Fruit fly (Drosophila melanogaster): ENCODE measurements around the gene t-Grip91.

The t-Grip91 gene

DNA sequence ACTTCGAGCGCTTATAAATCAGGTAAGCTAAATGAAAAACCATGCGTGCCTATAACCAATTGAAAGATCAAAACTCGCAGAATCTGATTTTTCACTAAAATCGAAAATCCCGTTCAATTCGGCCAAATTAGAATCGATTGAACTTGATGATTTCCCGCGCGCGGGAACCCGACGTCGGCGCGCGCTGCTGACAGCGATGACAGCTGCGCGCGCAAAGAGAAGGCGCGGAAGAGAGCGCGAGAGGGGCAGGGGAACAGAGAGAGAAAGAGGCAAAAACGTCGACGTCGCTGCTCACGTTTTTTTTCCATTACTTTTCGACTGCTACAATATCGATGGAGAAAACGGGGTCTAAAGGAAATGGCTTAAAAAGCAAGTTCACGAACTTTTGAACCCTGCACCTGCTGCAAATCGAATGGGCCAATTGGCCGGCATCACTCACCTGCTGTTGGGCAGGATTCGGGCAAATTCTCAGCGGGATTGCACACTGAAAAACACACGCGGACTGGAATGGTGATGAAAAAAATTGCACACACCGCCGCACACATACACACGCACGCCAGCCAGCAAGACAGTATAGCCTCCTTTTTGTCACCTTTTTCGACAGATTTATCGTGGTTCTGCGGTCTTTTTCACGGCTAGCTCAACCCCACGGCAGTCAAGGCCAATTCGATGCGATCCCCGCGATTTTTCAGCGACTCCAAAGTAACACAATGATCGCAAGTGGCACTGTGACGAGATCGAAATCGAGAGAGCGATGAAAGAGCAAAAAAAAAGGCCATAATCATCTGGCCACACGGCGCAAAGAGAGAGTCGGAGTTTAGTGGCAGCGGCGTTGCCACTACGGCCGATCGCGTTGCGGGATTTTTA is 36.3 kb upstream of the t-Grip91 start, which contains the start of gene CycE (continued):
- TF ChIP-seq pzg (GFP tag; optimal IDR thresholded peaks at IDR 0.05) (peak; percentile 51), sc (optimal IDR thresholded peaks at IDR 0.05) (no peak), sc (GFP tag; optimal IDR thresholded peaks at IDR 0.05) (no peak), dmrt99B (tag; optimal IDR thresholded peaks at IDR 0.05) (no peak), ftz-f1 (GFP tag; optimal IDR thresholded peaks at IDR 0.05) (no peak), tin (GFP tag; optimal IDR thresholded peaks at IDR 0.05) (no peak), sqz (GFP tag; optimal IDR thresholded peaks at IDR 0.05) (peak; percentile 95), CG2199 (GFP tag; IDR thresholded peaks at IDR 0.05) (no peak), lbe (GFP tag; optimal IDR thresholded peaks at IDR 0.05) (no peak), CG9932 (GFP tag; IDR thresholded peaks at IDR 0.05) (no peak), corto (GFP tag; optimal IDR thresholded peaks at IDR 0.05) (no peak), CG34224 (GFP tag; IDR thresholded peaks at IDR 0.05; ENCODE audit: partially characterized antibody) (0 out of 3 replicates have a peak, but pooled peaks have one; percentile 7), CG13624 (GFP tag; optimal IDR thresholded peaks at IDR 0.05) (no peak), pho (GFP tag; optimal IDR thresholded peaks at IDR 0.05) (no peak), cwo (GFP tag; optimal IDR thresholded peaks at IDR 0.05) (no peak), CG8944 (GFP tag; optimal IDR thresholded peaks at IDR 0.05) (no peak), GATAe (GFP tag; conservative IDR thresholded peaks at IDR 0.05) (no peak), chinmo (GFP tag; IDR thresholded peaks at IDR 0.05; ENCODE audit: partially characterized antibody) (no peak), CG7786 (GFP tag; optimal IDR thresholded peaks at IDR 0.05) (no peak), Ravus (GFP tag; IDR thresholded peaks at IDR 0.05) (no peak), twi (tag; optimal IDR thresholded peaks at IDR 0.05) (no peak), stc (GFP tag; IDR thresholded peaks at IDR 0.05) (no peak), Ssrp (tag; optimal IDR thresholded peaks at IDR 0.05) (no peak), Atf-2 (GFP tag; optimal IDR thresholded peaks at IDR 0.05) (no peak), wek (GFP tag; optimal IDR thresholded peaks at IDR 0.05) (no peak), oc (tag; optimal IDR thresholded peaks at IDR 0.05) (no peak), h (optimal IDR thresholded peaks at IDR 0.05) (no peak), slbo (GFP tag; IDR thresholded peaks at IDR 0.05) (no peak), jing (GFP tag; optimal IDR thresholded peaks at IDR 0.05) (no peak), Doc3 (GFP tag; IDR thresholded peaks at IDR 0.05; ENCODE audit: partially characterized antibody) (no peak), CG18262 (tag; optimal IDR thresholded peaks at IDR 0.05) (no peak), repo (GFP tag; optimal IDR thresholded peaks at IDR 0.05) (no peak), dati (GFP tag; IDR thresholded peaks at IDR 0.05) (no peak), exex (tag; optimal IDR thresholded peaks at IDR 0.05) (no peak), Myb (GFP tag; optimal IDR thresholded peaks at IDR 0.05) (peak; percentile 71), CG11560 (tag; IDR thresholded peaks at IDR 0.05) (no peak), Dp (GFP tag; optimal IDR thresholded peaks at IDR 0.05) (peak; percentile 91), mld (GFP tag; IDR thresholded peaks at IDR 0.05; ENCODE audit: partially characterized antibody) (no peak), ash1 (GFP tag; optimal IDR thresholded peaks at IDR 0.05) (no peak), org-1 (GFP tag; optimal IDR thresholded peaks at IDR 0.05) (no peak), bbx (GFP tag; IDR thresholded peaks at IDR 0.05; ENCODE audit: partially characterized antibody) (peak; percentile 63; the same call in 1 of the 2 replicates), NFAT (GFP tag; IDR thresholded peaks at IDR 0.05) (no peak), grn (GFP tag; optimal IDR thresholded peaks at IDR 0.05) (no peak), CG6813 (GFP tag; optimal IDR thresholded peaks at IDR 0.05) (no peak), CG10979 (tag; optimal IDR thresholded peaks at IDR 0.05) (no peak), CG17802 (tag; optimal IDR thresholded peaks at IDR 0.05) (no peak), Hmr (GFP tag; optimal IDR thresholded peaks at IDR 0.05) (no peak), Mrtf (GFP tag; IDR thresholded peaks at IDR 0.05) (no peak), MESR4 (GFP tag; optimal IDR thresholded peaks at IDR 0.05) (no peak), CG6689 (GFP tag; IDR thresholded peaks at IDR 0.05) (peak; percentile 63; the same call in 1 of the 2 replicates)
